Worm (Caenorhabditis elegans): Measurements from ENCODE around the gene hcp-3.

DNA sequence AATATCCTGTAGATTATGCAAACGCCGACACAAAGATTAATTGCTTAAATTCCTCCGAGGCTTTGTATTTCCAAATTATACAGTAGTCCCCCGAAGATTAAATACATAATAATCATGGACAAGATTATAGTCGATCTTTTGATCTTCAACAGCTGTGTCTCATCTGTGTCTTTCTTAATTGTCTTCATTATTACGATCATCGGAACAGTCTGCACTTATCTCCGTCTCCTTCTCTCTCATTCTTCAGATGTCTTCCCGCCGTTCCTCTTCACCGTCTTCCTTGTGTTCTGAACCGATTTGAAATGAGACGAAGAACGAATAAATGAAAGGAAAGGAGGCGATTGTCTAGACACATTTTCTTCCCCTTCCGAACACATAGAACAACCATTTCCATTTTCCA lies 44.8 kb upstream of the hcp-3 start:
- TF ChIP-seq pqm-1 (tag; optimal IDR thresholded peaks at IDR 0.05) = no peak
- TF ChIP-seq unc-39 (tag; optimal IDR thresholded peaks at IDR 0.05) = no peak
- TF ChIP-seq F26F4.8 (GFP tag; conservative IDR thresholded peaks at IDR 0.05) = no peak
- TF ChIP-seq aly-2 (tag; optimal IDR thresholded peaks at IDR 0.05) = no peak
- no peak for TF ChIP-seq dmd-6 (GFP tag; IDR thresholded peaks at IDR 0.05)
